Worm (Caenorhabditis elegans): ENCODE data around the gene str-94.

DNA sequence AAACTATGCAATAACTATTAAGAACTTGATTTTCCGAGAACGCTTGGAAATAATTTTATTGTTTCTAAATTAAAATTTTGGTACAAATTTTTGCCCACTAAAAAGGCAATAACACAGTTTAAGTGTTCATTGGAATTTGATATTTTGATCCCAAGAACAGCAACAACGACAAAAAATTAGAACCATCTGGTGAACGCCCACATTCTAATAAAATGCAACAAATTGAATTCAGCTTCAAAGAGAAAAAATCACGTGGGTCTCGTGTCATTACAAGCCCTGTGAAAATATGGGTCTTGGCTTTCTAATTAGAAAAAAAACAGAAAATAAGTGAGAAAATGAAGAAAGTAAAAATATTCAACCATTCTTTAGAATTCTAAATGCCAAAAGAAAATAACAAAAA lies 22.7 kb upstream of the str-94 start:
- TF ChIP-seq lin-39 (tag; optimal IDR thresholded peaks at IDR 0.05): no peak
- no peak for TF ChIP-seq pqm-1 (tag; optimal IDR thresholded peaks at IDR 0.05)
- no peak for TF ChIP-seq snpc-4 (tag; optimal IDR thresholded peaks at IDR 0.05)
- TF ChIP-seq fos-1 (tag; optimal IDR thresholded peaks at IDR 0.05): no peak
- no peak for TF ChIP-seq zag-1 (tag; optimal IDR thresholded peaks at IDR 0.05)

Data from whole organism, L3 larva.